Fruit fly (Drosophila melanogaster) whole organism, embryonic: ENCODE results near the gene Pex3.

Source experiments
- B-H1 ChIP-seq: fragments of 200-800 bp; sonication (Bioruptor generic); IDR thresholded peaks from 3 replicates; pipeline ENCODE4 v1.3.6; 2022; ENCODE audit warnings: missing biosample characterization, missing genetic modification characterization
- BEAF-32 ChIP-seq: fragments of 200-800 bp; sonication (Bioruptor generic); optimal IDR thresholded peaks from 3 replicates; lab custom pipeline; 2017; ENCODE audit warnings: missing biosample characterization, missing genetic modification characterization, mild to moderate bottlenecking, moderate library complexity, missing genetic modification reagents
- CG11247 ChIP-seq: fragments of 200-800 bp; sonication (Bioruptor generic); IDR thresholded peaks from 2 replicates; pipeline ENCODE4 v1.3.6; 2022; ENCODE audit warnings: missing biosample characterization, missing genetic modification characterization
- CG13287 ChIP-seq: fragments of 200-800 bp; sonication (Bioruptor generic); IDR thresholded peaks from 2 replicates; pipeline ENCODE4 v1.3.6; 2022; ENCODE audit warnings: missing biosample characterization, missing genetic modification characterization; ENCODE audit not compliant: partially characterized antibody
- CG13296 ChIP-seq: fragments of 200-800 bp; sonication (Bioruptor generic); optimal IDR thresholded peaks from 3 replicates; lab custom pipeline; 2018; ENCODE audit warnings: missing biosample characterization, mild to moderate bottlenecking, missing genetic modification characterization
- CG14441 ChIP-seq: fragments of 200-800 bp; sonication (Bioruptor generic); IDR thresholded peaks from 2 replicates; pipeline ENCODE4 v1.3.6; 2022; ENCODE audit warnings: missing biosample characterization, missing genetic modification characterization
- CG14710 ChIP-seq: fragments of 200-800 bp; sonication (Bioruptor generic); optimal IDR thresholded peaks from 3 replicates; lab custom pipeline; 2019; ENCODE audit warnings: missing biosample characterization, mild to moderate bottlenecking, missing genetic modification characterization, moderate library complexity
- CG15479 ChIP-seq: fragments of 200-800 bp; sonication (Bioruptor generic); optimal IDR thresholded peaks from 3 replicates; lab custom pipeline; 2019; ENCODE audit warnings: missing biosample characterization, mild to moderate bottlenecking, missing genetic modification characterization, moderate library complexity
- CG1647 ChIP-seq: fragments of 200-800 bp; sonication (Bioruptor generic); optimal IDR thresholded peaks from 3 replicates; lab custom pipeline; 2016; ENCODE audit warnings: missing biosample characterization, missing genetic modification characterization
- CG17912 ChIP-seq: fragments of 200-800 bp; sonication (Bioruptor generic); optimal IDR thresholded peaks from 2 replicates; lab custom pipeline; 2018; ENCODE audit warnings: missing biosample characterization, mild to moderate bottlenecking, missing genetic modification characterization
- CG31441 ChIP-seq: fragments of 200-800 bp; sonication (Bioruptor generic); IDR thresholded peaks from 2 replicates; pipeline ENCODE4 v1.3.6; 2022; ENCODE audit warnings: missing biosample characterization, missing genetic modification characterization
- CG34376 ChIP-seq: fragments of 200-800 bp; sonication (Bioruptor generic); optimal IDR thresholded peaks from 2 replicates; lab custom pipeline; 2018; ENCODE audit warnings: missing biosample characterization, mild to moderate bottlenecking, missing genetic modification characterization
- CG4404 ChIP-seq: fragments of 200-800 bp; sonication (Bioruptor generic); IDR thresholded peaks from 2 replicates; pipeline ENCODE4 v1.3.6; 2022; ENCODE audit warnings: missing biosample characterization, missing genetic modification characterization
- CG4424 ChIP-seq: fragments of 200-800 bp; sonication (Bioruptor generic); optimal IDR thresholded peaks from 3 replicates; lab custom pipeline; 2016; ENCODE audit warnings: missing biosample characterization, missing genetic modification characterization
- CG4854 ChIP-seq: fragments of 200-800 bp; sonication (Bioruptor generic); optimal IDR thresholded peaks from 2 replicates; lab custom pipeline; 2016; ENCODE audit warnings: missing biosample characterization, missing genetic modification characterization, inconsistent platforms
- CG6654 ChIP-seq: fragments of 200-800 bp; sonication (Bioruptor generic); optimal IDR thresholded peaks from 2 replicates; lab custom pipeline; 2017; ENCODE audit warnings: missing biosample characterization, mild to moderate bottlenecking, missing genetic modification characterization
- CG7357 ChIP-seq: fragments of 200-800 bp; sonication (Bioruptor generic); IDR thresholded peaks from 3 replicates; pipeline ENCODE4 v1.3.6; 2022; ENCODE audit warnings: missing biosample characterization, missing genetic modification characterization
- CG7556 ChIP-seq: fragments of 200-800 bp; sonication (Bioruptor generic); optimal IDR thresholded peaks from 2 replicates; lab custom pipeline; 2017; ENCODE audit warnings: missing biosample characterization, mild to moderate bottlenecking, missing genetic modification characterization
- CG7745 ChIP-seq: fragments of 200-800 bp; sonication (Bioruptor generic); optimal IDR thresholded peaks from 2 replicates; lab custom pipeline; 2018; ENCODE audit warnings: missing biosample characterization, mild to moderate bottlenecking, missing genetic modification characterization, moderate library complexity
- CG8089 ChIP-seq: fragments of 200-800 bp; sonication (Bioruptor generic); optimal IDR thresholded peaks from 3 replicates; lab custom pipeline; 2016; ENCODE audit warnings: missing biosample characterization, missing genetic modification characterization
- CG8281 ChIP-seq: fragments of 200-800 bp; sonication (Bioruptor generic); optimal IDR thresholded peaks from 2 replicates; lab custom pipeline; 2018; ENCODE audit warnings: missing biosample characterization, mild to moderate bottlenecking, missing genetic modification characterization, moderate library complexity
- CG8765 ChIP-seq: fragments of 200-800 bp; sonication (Bioruptor generic); IDR thresholded peaks from 2 replicates; pipeline ENCODE4 v1.3.6; 2022; ENCODE audit warnings: missing biosample characterization, missing genetic modification characterization
- CG8924 ChIP-seq: fragments of 200-800 bp; optimal IDR thresholded peaks from 3 replicates; lab custom pipeline; 2019; ENCODE audit warnings: missing biosample characterization, mild to moderate bottlenecking, missing genetic modification characterization, moderate library complexity
- CTCF ChIP-seq: fragments of 200-800 bp; sonication (Bioruptor generic); optimal IDR thresholded peaks from 2 replicates; lab custom pipeline; 2017; ENCODE audit warnings: missing biosample characterization, mild to moderate bottlenecking, missing genetic modification characterization, moderate library complexity
- Doc3 ChIP-seq: fragments of 200-800 bp; sonication (Bioruptor generic); IDR thresholded peaks from 3 replicates; pipeline ENCODE4 v1.3.6; 2022; ENCODE audit warnings: missing biosample characterization, missing genetic modification characterization; ENCODE audit not compliant: partially characterized antibody
- Fer1 ChIP-seq: fragments of 200-800 bp; sonication (Bioruptor generic); optimal IDR thresholded peaks from 2 replicates; lab custom pipeline; 2017; ENCODE audit warnings: missing biosample characterization, mild to moderate bottlenecking, missing genetic modification characterization
- H15 ChIP-seq: fragments of 200-800 bp; sonication (Bioruptor generic); IDR thresholded peaks from 3 replicates; pipeline ENCODE4 v1.3.6; 2022; ENCODE audit warnings: missing biosample characterization, missing genetic modification characterization
- HmgD ChIP-seq: fragments of 200-800 bp; sonication (Bioruptor generic); optimal IDR thresholded peaks from 3 replicates; lab custom pipeline; 2016; ENCODE audit warnings: missing biosample characterization, missing genetic modification characterization
- Med ChIP-seq: fragments of 200-800 bp; sonication (Bioruptor generic); peaks from one replicate; lab custom pipeline; 2016; ENCODE audit warnings: missing biosample characterization, missing genetic modification characterization, mild to moderate bottlenecking, inconsistent platforms, moderate library complexity
- NFAT ChIP-seq: fragments of 200-800 bp; sonication (Bioruptor generic); IDR thresholded peaks from 2 replicates; pipeline ENCODE4 v1.3.6; 2022; ENCODE audit warnings: missing biosample characterization, missing genetic modification characterization
- Xrp1 ChIP-seq: fragments of 200-800 bp; sonication (Bioruptor generic); IDR thresholded peaks from 2 replicates; pipeline ENCODE4 v1.3.6; 2022; ENCODE audit warnings: missing biosample characterization, missing genetic modification characterization
- amos ChIP-seq: fragments of 200-800 bp; sonication (Bioruptor generic); IDR thresholded peaks from 2 replicates; pipeline ENCODE4 v1.3.6; 2022; ENCODE audit warnings: missing biosample characterization, missing genetic modification characterization; ENCODE audit not compliant: partially characterized antibody
- bab2 ChIP-seq: fragments of 200-800 bp; sonication (Bioruptor generic); optimal IDR thresholded peaks from 2 replicates; lab custom pipeline; 2016; ENCODE audit warnings: missing biosample characterization, missing genetic modification characterization
- bigmax ChIP-seq: fragments of 200-800 bp; sonication (Bioruptor generic); optimal IDR thresholded peaks from 2 replicates; lab custom pipeline; 2018; ENCODE audit warnings: missing biosample characterization, mild to moderate bottlenecking, missing genetic modification characterization
- cad ChIP-seq: fragments of >200 bp; optimal IDR thresholded peaks from 2 replicates; lab custom pipeline; 2017; ENCODE audit warnings: missing biosample characterization, missing genetic modification characterization
- cas ChIP-seq: fragments of 200-800 bp; sonication (Bioruptor generic); IDR thresholded peaks from 2 replicates; pipeline ENCODE4 v1.3.6; 2022; ENCODE audit warnings: missing biosample characterization, missing genetic modification characterization
- croc ChIP-seq: fragments of 200-800 bp; sonication (Bioruptor generic); conservative IDR thresholded peaks from 3 replicates; pipeline ENCODE4 v1.3.6; 2022; ENCODE audit warnings: missing biosample characterization, missing genetic modification characterization
- crol ChIP-seq: fragments of 200-800 bp; sonication (Bioruptor generic); IDR thresholded peaks from 2 replicates; pipeline ENCODE4 v1.3.6; 2022; ENCODE audit warnings: missing biosample characterization, missing genetic modification characterization
- cwo ChIP-seq: fragments of 200-800 bp; sonication (Bioruptor generic); optimal IDR thresholded peaks from 3 replicates; lab custom pipeline; 2017; ENCODE audit warnings: missing biosample characterization, missing genetic modification characterization, mild to moderate bottlenecking, moderate library complexity, missing genetic modification reagents
- danr ChIP-seq: fragments of 200-800 bp; sonication (Bioruptor generic); IDR thresholded peaks from 2 replicates; pipeline ENCODE4 v1.3.6; 2022; ENCODE audit warnings: missing biosample characterization, missing genetic modification characterization
- dmrt11E ChIP-seq: fragments of 200-800 bp; sonication (Bioruptor generic); optimal IDR thresholded peaks from 3 replicates; lab custom pipeline; 2018; ENCODE audit warnings: missing biosample characterization, mild to moderate bottlenecking, missing genetic modification characterization, moderate library complexity
- dysf ChIP-seq: fragments of 200-800 bp; sonication (Bioruptor generic); IDR thresholded peaks from 3 replicates; pipeline ENCODE4 v1.3.6; 2022; ENCODE audit warnings: missing biosample characterization, missing genetic modification characterization
- esg ChIP-seq: fragments of 200-800 bp; sonication (Bioruptor generic); conservative IDR thresholded peaks from 2 replicates; pipeline ENCODE4 v1.3.6; 2022; ENCODE audit warnings: missing biosample characterization, missing genetic modification characterization
- kah ChIP-seq: fragments of 200-800 bp; sonication (Bioruptor generic); optimal IDR thresholded peaks from 2 replicates; lab custom pipeline; 2018; ENCODE audit warnings: missing biosample characterization, mild to moderate bottlenecking, missing genetic modification characterization
- klu ChIP-seq: fragments of 200-800 bp; sonication (Bioruptor generic); IDR thresholded peaks from 2 replicates; pipeline ENCODE4 v1.3.6; 2022; ENCODE audit warnings: missing biosample characterization, missing genetic modification characterization
- luna ChIP-seq: fragments of 200-800 bp; sonication (Bioruptor generic); optimal IDR thresholded peaks from 2 replicates; lab custom pipeline; 2016; ENCODE audit warnings: missing biosample characterization, missing genetic modification characterization
- nom ChIP-seq: fragments of 200-800 bp; sonication (Bioruptor generic); optimal IDR thresholded peaks from 2 replicates; lab custom pipeline; 2017; ENCODE audit warnings: missing biosample characterization, missing genetic modification characterization, mild to moderate bottlenecking, moderate library complexity, missing genetic modification reagents
- onecut ChIP-seq: fragments of 200-800 bp; sonication (Bioruptor generic); IDR thresholded peaks from 2 replicates; pipeline ENCODE4 v1.3.6; 2022; ENCODE audit warnings: missing biosample characterization, missing genetic modification characterization
- psq ChIP-seq: fragments of 200-800 bp; sonication (Bioruptor generic); optimal IDR thresholded peaks from 2 replicates; lab custom pipeline; 2017; ENCODE audit warnings: missing biosample characterization, missing genetic modification characterization
- wor ChIP-seq: fragments of 200-800 bp; sonication (Bioruptor generic); IDR thresholded peaks from 2 replicates; pipeline ENCODE4 v1.3.6; 2022; ENCODE audit warnings: missing biosample characterization, missing genetic modification characterization
- yki ChIP-seq: fragments of >200 bp; optimal IDR thresholded peaks from 3 replicates; lab custom pipeline; 2018

The Pex3 gene

DNA sequence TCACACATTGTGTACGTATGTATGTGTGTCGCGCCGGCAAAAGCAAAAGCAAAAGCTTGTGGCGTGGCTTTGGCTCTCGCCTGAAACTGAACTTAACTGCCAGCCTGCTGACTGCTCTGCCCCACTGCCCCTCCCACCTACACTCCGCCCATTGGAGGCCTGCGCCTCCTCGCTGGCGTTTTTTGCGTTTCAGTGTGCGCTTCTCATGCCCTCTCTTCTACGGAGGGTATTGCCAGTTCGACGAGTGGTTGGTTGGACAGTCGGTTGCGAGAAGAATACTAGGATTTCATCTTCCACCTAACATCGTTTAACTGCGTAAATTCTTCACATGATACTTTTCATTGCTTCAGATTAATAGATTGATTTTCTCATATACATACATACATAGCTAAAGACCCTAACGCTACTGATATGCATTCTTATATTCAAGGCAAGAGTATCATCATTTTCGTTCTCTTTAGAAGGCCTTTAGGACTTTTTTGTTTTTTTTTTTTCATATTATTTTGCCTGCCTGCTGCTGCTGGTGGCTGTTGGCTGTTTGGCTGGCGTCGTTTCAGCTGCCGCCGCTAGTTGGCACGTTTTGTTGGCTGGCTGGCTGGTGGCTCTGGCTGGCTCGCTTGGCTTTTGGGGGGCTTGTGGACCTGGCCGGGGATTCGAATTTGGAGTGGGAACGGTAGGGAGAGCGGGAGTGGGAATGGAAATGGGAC, 39.2 kb upstream of the Pex3 start (continued):
- peak; percentile 75 for TF ChIP-seq dysf (GFP tag; lab: Robert Waterston, UW)
- no peak for TF ChIP-seq CG1647 (GFP tag; lab: Kevin White, UChicago)
- peak; percentile 81 for TF ChIP-seq CG7556 (GFP tag; lab: Kevin White, UChicago)
- TF ChIP-seq esg (GFP tag; lab: Robert Waterston, UW), result peak; percentile 56
- TF ChIP-seq amos, result no peak
- TF ChIP-seq CG8089 (GFP tag; lab: Kevin White, UChicago), result peak; percentile 8
- TF ChIP-seq onecut (GFP tag; lab: Robert Waterston, UW), result no peak
- peak; percentile 49; the same call in 1 of the 2 replicates for TF ChIP-seq danr (GFP tag; lab: Robert Waterston, UW)
- TF ChIP-seq CG4424 (GFP tag; lab: Kevin White, UChicago), result peak; percentile 47
- no peak for TF ChIP-seq CG17912 (GFP tag; lab: Kevin White, UChicago)
- TF ChIP-seq Med (GFP tag; lab: Kevin White, UChicago), result peak; percentile 83
- TF ChIP-seq Fer1 (GFP tag; lab: Kevin White, UChicago), result peak; percentile 38
- TF ChIP-seq CG8765, result no peak
- TF ChIP-seq CG11247, result peak; percentile 51
- TF ChIP-seq cas (GFP tag; lab: Robert Waterston, UW), result no peak
- TF ChIP-seq Doc3, result no peak
- peak; percentile 62; the same call in 1 of the 2 replicates for TF ChIP-seq klu (GFP tag; lab: Robert Waterston, UW)
- TF ChIP-seq CG13287 (GFP tag; lab: Robert Waterston, UW), result 0 out of 2 replicates have a peak, but pooled peaks have one; percentile 3
- TF ChIP-seq CG7357, result peak; percentile 14; the same call in 1 of the 3 replicates
- TF ChIP-seq bigmax, result no peak
- peak; percentile 17 for TF ChIP-seq CG8281 (tag; lab: Kevin White, UChicago)
- TF ChIP-seq kah (GFP tag; lab: Kevin White, UChicago), result no peak
- peak; percentile 26; the same call in 2 of the 3 replicates for TF ChIP-seq croc (GFP tag; lab: Robert Waterston, UW)
- TF ChIP-seq CG8924, result peak; percentile 37
- no peak for TF ChIP-seq dmrt11E (tag; lab: Kevin White, UChicago)
- peak; percentile 77 for TF ChIP-seq crol
- peak; percentile 25 for TF ChIP-seq cwo (GFP tag; lab: Kevin White, UChicago)
- no peak for TF ChIP-seq HmgD (GFP tag; lab: Kevin White, UChicago)
- no peak for TF ChIP-seq B-H1
- TF ChIP-seq CG4404, result peak; percentile 44; the same call in 1 of the 2 replicates
- no peak for TF ChIP-seq NFAT (GFP tag; lab: Robert Waterston, UW)
- TF ChIP-seq wor (GFP tag; lab: Robert Waterston, UW), result no peak
- peak; percentile 55 for TF ChIP-seq CG31441
- peak; percentile 4 for TF ChIP-seq CG14710 (tag; lab: Kevin White, UChicago)
- TF ChIP-seq luna, result peak; percentile 32
- no peak for TF ChIP-seq CG4854 (GFP tag; lab: Kevin White, UChicago)
- no peak for TF ChIP-seq CG7745 (tag; lab: Kevin White, UChicago)
- TF ChIP-seq CG13296 (GFP tag; lab: Kevin White, UChicago), result peak; percentile 46
- no peak for TF ChIP-seq cad
- no peak for TF ChIP-seq CTCF (GFP tag; lab: Kevin White, UChicago)
- peak; percentile 64 for TF ChIP-seq nom (GFP tag; lab: Kevin White, UChicago)
- no peak for TF ChIP-seq yki (lab: Kevin White, UChicago)
- no peak for TF ChIP-seq CG6654
- TF ChIP-seq H15 (GFP tag; lab: Robert Waterston, UW), result 0 out of 3 replicates have a peak, but pooled peaks have one; percentile 16
- no peak for TF ChIP-seq CG15479
- peak; percentile 41 for TF ChIP-seq bab2 (GFP tag; lab: Kevin White, UChicago)
- TF ChIP-seq psq (GFP tag; lab: Kevin White, UChicago), result no peak
- TF ChIP-seq BEAF-32, result no peak
- TF ChIP-seq Xrp1 (GFP tag; lab: Robert Waterston, UW), result peak; percentile 48
- TF ChIP-seq CG14441 (GFP tag; lab: Robert Waterston, UW), result peak; percentile 61
- peak; percentile 41 for TF ChIP-seq CG34376 (GFP tag; lab: Kevin White, UChicago)
